Worm (Caenorhabditis elegans): Measurements from ENCODE around the gene F16G10.2.

ce11 chrII:2354476-2354875 is 20.6 kb upstream of the F16G10.2 start, which contains the start of gene F43C11.2:
- TF ChIP-seq T07F8.4 (tag; optimal IDR thresholded peaks at IDR 0.05): no peak
- TF ChIP-seq C06A6.2 (GFP tag; conservative IDR thresholded peaks at IDR 0.05): no peak
- TF ChIP-seq unc-130 (GFP tag; optimal IDR thresholded peaks at IDR 0.05): no peak
- no peak for TF ChIP-seq K11D2.4 (GFP tag; IDR thresholded peaks at IDR 0.05)
- TF ChIP-seq rcor-1 (GFP tag; IDR thresholded peaks at IDR 0.05): no peak
- TF ChIP-seq athp-1 (tag; optimal IDR thresholded peaks at IDR 0.05): no peak
- no peak for TF ChIP-seq egl-18 (GFP tag; IDR thresholded peaks at IDR 0.05)
- no peak for TF ChIP-seq nhr-27 (tag; optimal IDR thresholded peaks at IDR 0.05)
- TF ChIP-seq ceh-27 (GFP tag; optimal IDR thresholded peaks at IDR 0.05): no peak
- no peak for TF ChIP-seq aptf-2 (GFP tag; conservative IDR thresholded peaks at IDR 0.05)
- TF ChIP-seq nfya-2 (GFP tag; IDR thresholded peaks at IDR 0.05): no peak
- TF ChIP-seq F39B2.1 (GFP tag; IDR thresholded peaks at IDR 0.05): no peak

Measured in whole organism, young adult.